Worm (Caenorhabditis elegans): Measurements from ENCODE around the gene F58E2.2.

Gene F58E2.2

ce11 chrIV:3505940-3506339, 36.1 kb downstream of the F58E2.2 start:
- no peak for TF ChIP-seq W03F9.2 (tag; optimal IDR thresholded peaks at IDR 0.05)
- TF ChIP-seq dao-5 (tag; optimal IDR thresholded peaks at IDR 0.05): no peak
- TF ChIP-seq him-1 (tag; optimal IDR thresholded peaks at IDR 0.05): no peak

ce11 chrIV:3509477-3510063, 39.7 kb downstream of the F58E2.2 start, which contains the start of gene ced-10:
Gene ced-10, minus strand, starts transcription at chrIV:3509527.
- no peak for TF ChIP-seq W03F9.2 (tag; optimal IDR thresholded peaks at IDR 0.05)
- TF ChIP-seq him-1 (tag; optimal IDR thresholded peaks at IDR 0.05): no peak
- no peak for TF ChIP-seq dao-5 (tag; optimal IDR thresholded peaks at IDR 0.05)

- TF ChIP-seq W03F9.2 (tag; optimal IDR thresholded peaks at IDR 0.05): no peak
- no peak for TF ChIP-seq dao-5 (tag; optimal IDR thresholded peaks at IDR 0.05)
- TF ChIP-seq him-1 (tag; optimal IDR thresholded peaks at IDR 0.05): no peak
These were observed 44.6 kb downstream of the F58E2.2 start, which contains the start of gene tsg-101 for ce11 chrIV:3514467-3514866. Gene tsg-101, minus strand, starts transcription at chrIV:3514567.

ce11 chrIV:3515412-3516046, 45.7 kb downstream of the F58E2.2 start:
- TF ChIP-seq him-1 (tag; optimal IDR thresholded peaks at IDR 0.05) (peak; percentile 41), dao-5 (tag; optimal IDR thresholded peaks at IDR 0.05) (no peak)

- no peak for TF ChIP-seq dao-5 (tag; optimal IDR thresholded peaks at IDR 0.05)
- TF ChIP-seq him-1 (tag; optimal IDR thresholded peaks at IDR 0.05): no peak
These were observed 46.7 kb downstream of the F58E2.2 start, which contains the start of gene unc-33 for ce11 chrIV:3516586-3516985. Gene unc-33, plus strand, starts transcription at chrIV:3516886.

- TF ChIP-seq W03F9.2 (tag; optimal IDR thresholded peaks at IDR 0.05) (peak; percentile 19), him-1 (tag; optimal IDR thresholded peaks at IDR 0.05) (no peak)
These were observed 47.7 kb downstream of the F58E2.2 start for ce11 chrIV:3517582-3517981.

ce11 chrIV:3519352-3519751, 49.5 kb downstream of the F58E2.2 start:
- TF ChIP-seq W03F9.2 (tag; optimal IDR thresholded peaks at IDR 0.05): no peak
